Worm (Caenorhabditis elegans): Measurements from ENCODE around the gene F56D6.23.

DNA sequence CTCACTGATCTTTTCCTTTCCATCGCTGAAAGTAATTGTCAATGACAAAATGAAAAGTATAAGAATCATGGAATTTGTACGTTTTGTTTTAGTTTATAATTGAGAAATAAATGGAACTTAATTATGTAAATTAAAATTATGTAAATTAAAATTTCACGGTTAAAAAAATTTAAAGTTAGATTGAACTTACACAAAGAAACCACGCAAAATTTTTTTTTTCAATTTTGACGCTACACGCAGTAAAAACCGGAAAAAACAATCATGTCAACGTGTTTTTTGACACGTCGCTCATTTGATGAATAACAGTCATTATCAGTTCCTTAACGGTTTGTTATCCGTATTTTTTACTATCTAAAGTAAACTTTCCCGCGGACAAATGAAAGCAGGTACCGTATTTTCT, 37.1 kb upstream of the F56D6.23 start, which contains the start of the genes F37C4.8 and oac-23:
- TF ChIP-seq unc-62 (GFP tag; optimal IDR thresholded peaks at IDR 0.05) (no peak), ztf-11 (tag; optimal IDR thresholded peaks at IDR 0.05) (no peak), bed-3 (GFP tag; optimal IDR thresholded peaks at IDR 0.05) (no peak), pha-4 (tag; optimal IDR thresholded peaks at IDR 0.05) (no peak), sptf-1 (tag; optimal IDR thresholded peaks at IDR 0.05) (no peak), nhr-237 (tag; optimal IDR thresholded peaks at IDR 0.05) (no peak), nhr-76 (tag; optimal IDR thresholded peaks at IDR 0.05) (no peak), nhr-2 (tag; optimal IDR thresholded peaks at IDR 0.05) (no peak), lsy-2 (tag; optimal IDR thresholded peaks at IDR 0.05) (no peak), nhr-28 (tag; optimal IDR thresholded peaks at IDR 0.05) (no peak)

Data from whole organism, mixed stage, embryonic.